Worm (Caenorhabditis elegans): ENCODE results near the gene mltn-10.

mltn-10 gene

DNA sequence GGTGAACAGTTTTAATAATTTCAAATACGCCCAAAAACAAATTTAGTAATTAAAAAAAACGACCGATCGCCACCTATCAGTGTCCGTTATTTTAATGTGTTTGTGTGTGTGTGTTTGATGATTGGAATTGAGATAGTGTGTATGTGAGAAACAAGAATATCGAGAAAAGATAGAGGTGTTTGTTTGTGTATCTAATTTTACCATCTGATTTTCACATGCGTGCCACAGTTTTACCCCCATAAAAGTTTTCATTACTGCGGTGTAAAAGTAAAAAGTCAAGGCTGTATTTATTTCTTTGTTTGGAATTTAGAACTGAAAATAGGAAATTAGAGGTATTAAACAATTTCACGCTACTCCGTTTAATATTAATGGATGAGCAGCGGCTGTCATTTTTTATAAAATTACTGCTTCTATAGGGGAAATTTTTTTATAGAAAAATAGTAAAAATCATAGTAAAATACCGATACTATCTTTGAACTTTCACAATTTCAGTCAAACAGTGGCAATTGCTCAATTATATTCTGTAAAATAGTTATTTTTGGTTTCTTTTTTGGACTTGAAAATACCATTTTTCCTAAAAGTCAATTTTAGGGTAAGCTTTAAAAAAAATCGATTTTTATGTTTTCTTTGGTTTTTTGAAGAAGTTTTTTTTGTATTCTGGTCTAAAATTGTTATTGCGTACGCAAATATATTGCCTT is 22.8 kb upstream of the mltn-10 start:
- no peak for TF ChIP-seq fkh-10 (GFP tag; optimal IDR thresholded peaks at IDR 0.05)
- no peak for TF ChIP-seq F44E2.7 (GFP tag; IDR thresholded peaks at IDR 0.05)
- no peak for TF ChIP-seq snpc-1.2 (GFP tag; IDR thresholded peaks at IDR 0.05)
- no peak for TF ChIP-seq nhr-42 (GFP tag; IDR thresholded peaks at IDR 0.05)
- no peak for TF ChIP-seq nhr-11 (tag; optimal IDR thresholded peaks at IDR 0.05)
- no peak for TF ChIP-seq nhr-111 (GFP tag; optimal IDR thresholded peaks at IDR 0.05)
- no peak for TF ChIP-seq nhr-237 (tag; optimal IDR thresholded peaks at IDR 0.05)
- no peak for TF ChIP-seq F37D6.2 (tag; optimal IDR thresholded peaks at IDR 0.05)
- no peak for TF ChIP-seq hmg-1.1 (GFP tag; IDR thresholded peaks at IDR 0.05)
- TF ChIP-seq tra-1 (GFP tag; IDR thresholded peaks at IDR 0.05), result no peak
- no peak for TF ChIP-seq ceh-32 (tag; optimal IDR thresholded peaks at IDR 0.05; ENCODE audit: poor library complexity)
- TF ChIP-seq set-16 (GFP tag; IDR thresholded peaks at IDR 0.05), result no peak
- no peak for TF ChIP-seq aly-2 (tag; optimal IDR thresholded peaks at IDR 0.05)
- TF ChIP-seq cey-2 (tag; optimal IDR thresholded peaks at IDR 0.05; ENCODE audit: borderline replicate concordance, insufficient read depth), result no peak
- TF ChIP-seq ctbp-1 (GFP tag; IDR thresholded peaks at IDR 0.05), result no peak
- TF ChIP-seq zfp-3 (GFP tag; conservative IDR thresholded peaks at IDR 0.05), result peak; percentile 74
- TF ChIP-seq snpc-4 (tag; optimal IDR thresholded peaks at IDR 0.05), result no peak
- no peak for TF ChIP-seq spr-1 (tag; optimal IDR thresholded peaks at IDR 0.05)
- no peak for TF ChIP-seq T26A8.4 (GFP tag; IDR thresholded peaks at IDR 0.05)
- no peak; the same call in 1 of the 2 replicates for TF ChIP-seq ceh-20 (GFP tag; IDR thresholded peaks at IDR 0.05)
- TF ChIP-seq lim-7 (GFP tag; IDR thresholded peaks at IDR 0.05), result no peak
- no peak for TF ChIP-seq madf-5 (GFP tag; IDR thresholded peaks at IDR 0.05)
- TF ChIP-seq nhr-25 (tag; optimal IDR thresholded peaks at IDR 0.05; ENCODE audit: borderline replicate concordance, insufficient read depth), result no peak
- no peak for TF ChIP-seq daf-12 (tag; optimal IDR thresholded peaks at IDR 0.05)
- no peak for TF ChIP-seq egl-27 (tag; optimal IDR thresholded peaks at IDR 0.05)
- peak; percentile 1 for TF ChIP-seq nhr-6 (tag; optimal IDR thresholded peaks at IDR 0.05)
- TF ChIP-seq mes-2 (tag; optimal IDR thresholded peaks at IDR 0.05; ENCODE audit: poor library complexity, severe bottlenecking), result peak; percentile 22
- TF ChIP-seq lin-39 (tag; optimal IDR thresholded peaks at IDR 0.05), result no peak
- TF ChIP-seq Y5F2A.4 (GFP tag; optimal IDR thresholded peaks at IDR 0.05), result no peak
- no peak for TF ChIP-seq attf-4 (tag; optimal IDR thresholded peaks at IDR 0.05)
- TF ChIP-seq ama-1 (optimal IDR thresholded peaks at IDR 0.05), result no peak
- TF ChIP-seq nhr-41 (GFP tag; IDR thresholded peaks at IDR 0.05), result no peak
- TF ChIP-seq ceh-44 (GFP tag; IDR thresholded peaks at IDR 0.05), result no peak
- TF ChIP-seq sdz-12 (GFP tag; optimal IDR thresholded peaks at IDR 0.05), result no peak
- TF ChIP-seq T20F7.1 (GFP tag; optimal IDR thresholded peaks at IDR 0.05), result no peak
- TF ChIP-seq daf-8 (GFP tag; IDR thresholded peaks at IDR 0.05), result no peak
- TF ChIP-seq hif-1 (tag; optimal IDR thresholded peaks at IDR 0.05), result peak in 1 of 2 experiments; percentile 28
- no peak for TF ChIP-seq ceh-62 (tag; optimal IDR thresholded peaks at IDR 0.05)
- 0 out of 2 replicates have a peak, but pooled peaks have one; percentile 30 for TF ChIP-seq zip-11 (GFP tag; IDR thresholded peaks at IDR 0.05)
- no peak for TF ChIP-seq F10B5.3 (tag; optimal IDR thresholded peaks at IDR 0.05)
- TF ChIP-seq ceh-28 (tag; optimal IDR thresholded peaks at IDR 0.05), result no peak
- TF ChIP-seq lin-15B (tag; optimal IDR thresholded peaks at IDR 0.05), result no peak
- no peak for TF ChIP-seq Y48G9A.11 (GFP tag; IDR thresholded peaks at IDR 0.05)
- no peak for TF ChIP-seq zfp-2 (tag; optimal IDR thresholded peaks at IDR 0.05)
- TF ChIP-seq spr-3 (GFP tag; optimal IDR thresholded peaks at IDR 0.05), result no peak
- TF ChIP-seq dve-1 (tag; optimal IDR thresholded peaks at IDR 0.05; ENCODE audit: insufficient read depth), result peak; percentile 15
- TF ChIP-seq nhr-102 (tag; optimal IDR thresholded peaks at IDR 0.05), result no peak
- TF ChIP-seq Y75B8A.6 (GFP tag; IDR thresholded peaks at IDR 0.05), result no peak
- TF ChIP-seq lin-29 (GFP tag; IDR thresholded peaks at IDR 0.05), result no peak
- TF ChIP-seq dmd-8 (GFP tag; IDR thresholded peaks at IDR 0.05), result no peak

All from whole organism, L4 larva.